Worm (Caenorhabditis elegans): ENCODE data around the gene scl-5.

scl-5 gene

ce11 chrIV:13032153-13032552 is 31.7 kb upstream of the scl-5 start:
- TF ChIP-seq nhr-129 (tag; optimal IDR thresholded peaks at IDR 0.05) (peak; percentile 19), aly-2 (tag; optimal IDR thresholded peaks at IDR 0.05) (no peak)

- TF ChIP-seq R02D3.7 (tag; optimal IDR thresholded peaks at IDR 0.05) (no peak), zag-1 (tag; optimal IDR thresholded peaks at IDR 0.05) (no peak), unc-55 (GFP tag; optimal IDR thresholded peaks at IDR 0.05) (no peak), dmd-4 (tag; optimal IDR thresholded peaks at IDR 0.05) (no peak), ztf-4 (tag; optimal IDR thresholded peaks at IDR 0.05) (no peak), sma-9 (GFP tag; optimal IDR thresholded peaks at IDR 0.05) (no peak), sma-9 (tag; optimal IDR thresholded peaks at IDR 0.05) (no peak), nhr-237 (tag; optimal IDR thresholded peaks at IDR 0.05) (no peak), nhr-11 (tag; optimal IDR thresholded peaks at IDR 0.05) (no peak), peb-1 (tag; optimal IDR thresholded peaks at IDR 0.05) (no peak), sma-3 (GFP tag; optimal IDR thresholded peaks at IDR 0.05) (no peak), nhr-77 (tag; optimal IDR thresholded peaks at IDR 0.05) (no peak), elt-1 (tag; optimal IDR thresholded peaks at IDR 0.05) (no peak), nhr-6 (tag; optimal IDR thresholded peaks at IDR 0.05) (no peak), mbf-1 (tag; optimal IDR thresholded peaks at IDR 0.05) (no peak), nhr-25 (tag; optimal IDR thresholded peaks at IDR 0.05) (no peak), elt-3 (tag; optimal IDR thresholded peaks at IDR 0.05) (no peak)
These were observed 30.3 kb upstream of the scl-5 start for ce11 chrIV:13033516-13033915.

- TF ChIP-seq nhr-6 (tag; optimal IDR thresholded peaks at IDR 0.05) (no peak), nhr-25 (tag; optimal IDR thresholded peaks at IDR 0.05) (peak; percentile 18)
These were observed 28.5 kb upstream of the scl-5 start for ce11 chrIV:13035302-13035701.

- TF ChIP-seq blmp-1 (tag; optimal IDR thresholded peaks at IDR 0.05; ENCODE audit: insufficient read depth) (no peak), ceh-16 (tag; optimal IDR thresholded peaks at IDR 0.05) (no peak), lin-11 (tag; optimal IDR thresholded peaks at IDR 0.05) (no peak), dmd-4 (tag; optimal IDR thresholded peaks at IDR 0.05) (no peak)
These were observed 27.0 kb upstream of the scl-5 start for ce11 chrIV:13036835-13037234.

DNA sequence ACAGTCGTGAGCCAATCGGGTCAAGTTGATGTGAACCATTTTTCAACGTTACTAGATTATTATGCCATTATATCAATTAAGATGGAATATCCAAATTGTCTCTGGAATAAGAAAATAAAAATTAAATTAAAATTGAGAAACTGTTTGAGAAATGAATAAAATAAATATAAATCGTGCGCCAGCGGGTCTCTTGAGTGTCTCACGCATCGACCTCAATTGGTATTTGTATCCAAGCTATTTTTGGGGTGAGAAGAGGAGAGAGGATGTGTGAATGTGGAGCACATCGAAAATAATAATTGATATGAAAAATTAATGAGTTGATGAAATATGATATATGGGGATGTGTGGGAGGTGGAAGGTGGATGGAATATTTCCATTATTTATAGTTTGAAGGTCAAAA is 24.9 kb upstream of the scl-5 start, which contains the start of gene F49E11.2:
Gene F49E11.2, minus strand, starts transcription at position 101 of the 400 bp plus-strand sequence.
- no peak for TF ChIP-seq crh-2 (tag; optimal IDR thresholded peaks at IDR 0.05)
- no peak for TF ChIP-seq unc-39 (tag; optimal IDR thresholded peaks at IDR 0.05)
- TF ChIP-seq C34F6.9 (tag; optimal IDR thresholded peaks at IDR 0.05), result no peak
- TF ChIP-seq ceh-16 (tag; optimal IDR thresholded peaks at IDR 0.05), result no peak
- TF ChIP-seq nhr-10 (tag; optimal IDR thresholded peaks at IDR 0.05), result no peak
- TF ChIP-seq nhr-21 (tag; optimal IDR thresholded peaks at IDR 0.05), result no peak
- TF ChIP-seq ZK546.5 (tag; optimal IDR thresholded peaks at IDR 0.05), result no peak
- no peak for TF ChIP-seq mbf-1 (tag; optimal IDR thresholded peaks at IDR 0.05)
- TF ChIP-seq unc-55 (GFP tag; optimal IDR thresholded peaks at IDR 0.05), result no peak
- TF ChIP-seq mdl-1 (tag; optimal IDR thresholded peaks at IDR 0.05), result no peak
- no peak for TF ChIP-seq nhr-25 (tag; optimal IDR thresholded peaks at IDR 0.05)
- TF ChIP-seq mab-5 (tag; optimal IDR thresholded peaks at IDR 0.05), result no peak

ce11 chrIV:13041486-13041885 is 22.3 kb upstream of the scl-5 start:
- TF ChIP-seq lin-39 (tag; optimal IDR thresholded peaks at IDR 0.05), result no peak
- TF ChIP-seq lin-11 (tag; optimal IDR thresholded peaks at IDR 0.05), result no peak
- no peak for TF ChIP-seq nhr-10 (tag; optimal IDR thresholded peaks at IDR 0.05)
- no peak for TF ChIP-seq ceh-82 (tag; optimal IDR thresholded peaks at IDR 0.05)
- TF ChIP-seq sma-9 (GFP tag; optimal IDR thresholded peaks at IDR 0.05), result no peak
- TF ChIP-seq sma-9 (tag; optimal IDR thresholded peaks at IDR 0.05), result no peak
- no peak for TF ChIP-seq mab-5 (tag; optimal IDR thresholded peaks at IDR 0.05)
- no peak for TF ChIP-seq ztf-11 (tag; optimal IDR thresholded peaks at IDR 0.05)
- TF ChIP-seq nhr-77 (tag; optimal IDR thresholded peaks at IDR 0.05), result no peak
- no peak for TF ChIP-seq nhr-6 (tag; optimal IDR thresholded peaks at IDR 0.05)
- TF ChIP-seq Y55F3AM.14 (GFP tag; optimal IDR thresholded peaks at IDR 0.05), result no peak
- no peak for TF ChIP-seq lin-13 (GFP tag; optimal IDR thresholded peaks at IDR 0.05)
- no peak for TF ChIP-seq elt-3 (tag; optimal IDR thresholded peaks at IDR 0.05)
- no peak for TF ChIP-seq fos-1 (tag; optimal IDR thresholded peaks at IDR 0.05)
- TF ChIP-seq C34F6.9 (tag; optimal IDR thresholded peaks at IDR 0.05), result no peak
- no peak for TF ChIP-seq nhr-23 (tag; optimal IDR thresholded peaks at IDR 0.05)
- TF ChIP-seq dmd-4 (tag; optimal IDR thresholded peaks at IDR 0.05), result no peak
- TF ChIP-seq sem-4 (tag; optimal IDR thresholded peaks at IDR 0.05), result no peak
- no peak for TF ChIP-seq ama-1 (optimal IDR thresholded peaks at IDR 0.05)
